Worm (Caenorhabditis elegans) whole organism, L1 larva: ENCODE results near the gene fil-1.
"Not testable (repeated sequence)": the region's sequence is repeated elsewhere in the genome, so short reads cannot be mapped to it uniquely, and the experiment has no call there.

Source experiments
- aly-2 ChIP-seq: fragments of 150-350 bp; optimal IDR thresholded peaks from 2 replicates; lab custom pipeline; 2014; ENCODE audit warnings: missing biosample characterization, missing genetic modification characterization
- nhr-28 ChIP-seq: fragments of 150-350 bp; optimal IDR thresholded peaks from 2 replicates; lab custom pipeline; 2014; ENCODE audit warnings: missing biosample characterization, missing genetic modification characterization
- vab-15 ChIP-seq: sonication (generic microtip); optimal IDR thresholded peaks from 2 replicates; lab custom pipeline; 2017; ENCODE audit warnings: missing genotype, mild to moderate bottlenecking, missing genetic modification characterization, missing compliant biosample characterization

The fil-1 gene

ce11 chrV:15036769-15037168, 43.1 kb downstream of the fil-1 start, which contains the start of gene melo-3:
TSS of gene melo-3 (minus strand) at chrV:15036869.
- TF ChIP-seq vab-15 (tag; lab: Kevin White, UChicago); nhr-28; aly-2 (tag; lab: Kevin White, UChicago): not testable (repeated sequence)
